Worm (Caenorhabditis elegans) whole organism, L2 larva: ENCODE data around the gene Y66D12A.24.

Source experiments
- Y55F3AM.14 ChIP-seq: fragments of 200-800 bp; sonication (Bioruptor generic); optimal IDR thresholded peaks from 2 replicates; lab custom pipeline; 2018; ENCODE audit warnings: mild to moderate bottlenecking, missing genetic modification characterization, missing compliant biosample characterization
- lin-13 ChIP-seq: fragments of 150-350 bp; optimal IDR thresholded peaks from 2 replicates; lab custom pipeline; 2014; ENCODE audit warnings: missing biosample characterization, missing genetic modification reagents, missing genetic modification characterization

DNA sequence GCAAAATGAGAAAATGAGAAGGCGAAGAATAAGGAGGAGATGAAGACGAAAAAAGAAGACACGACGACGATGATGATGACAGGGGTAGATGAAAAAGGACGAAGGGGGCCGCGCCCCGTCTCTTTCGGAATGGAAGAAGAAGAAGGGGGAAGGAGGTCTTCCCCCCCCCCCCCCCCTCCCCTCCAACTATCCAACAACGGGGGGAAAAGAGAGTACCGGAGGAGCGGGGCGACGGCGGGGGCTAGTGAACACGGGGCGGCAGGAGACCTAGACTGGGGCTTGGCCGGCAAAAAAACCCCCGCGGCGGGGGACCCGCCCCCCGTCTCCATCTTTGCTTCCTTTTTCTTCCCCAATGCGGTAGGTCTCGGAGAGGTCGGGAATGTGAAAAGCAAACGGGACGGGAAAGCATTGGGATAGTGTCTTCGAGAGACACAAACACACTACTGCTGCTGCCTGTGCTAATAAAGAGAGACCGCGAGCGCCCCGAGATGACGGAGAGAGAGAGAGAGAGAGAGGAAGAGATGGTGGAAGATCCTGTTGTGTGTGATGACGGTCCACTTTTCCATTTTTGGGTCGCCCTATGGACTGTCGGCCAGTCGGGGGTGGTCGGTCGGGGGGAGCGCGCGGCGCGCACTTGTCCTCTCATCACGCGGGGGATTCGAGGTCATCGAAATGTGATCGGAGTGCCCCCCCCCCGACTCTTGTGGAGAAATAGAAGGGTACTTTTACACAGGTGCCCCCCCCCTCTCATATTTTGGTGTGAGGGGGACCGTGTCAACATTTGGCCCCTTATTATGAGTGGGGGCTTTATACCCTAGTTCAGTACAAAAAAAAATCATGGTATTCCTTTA lies 28.8 kb upstream of the Y66D12A.24 start:
- no peak for TF ChIP-seq Y55F3AM.14
- no peak for TF ChIP-seq lin-13
